Worm (Caenorhabditis elegans): ENCODE results near the gene tag-234.

tag-234 gene

DNA sequence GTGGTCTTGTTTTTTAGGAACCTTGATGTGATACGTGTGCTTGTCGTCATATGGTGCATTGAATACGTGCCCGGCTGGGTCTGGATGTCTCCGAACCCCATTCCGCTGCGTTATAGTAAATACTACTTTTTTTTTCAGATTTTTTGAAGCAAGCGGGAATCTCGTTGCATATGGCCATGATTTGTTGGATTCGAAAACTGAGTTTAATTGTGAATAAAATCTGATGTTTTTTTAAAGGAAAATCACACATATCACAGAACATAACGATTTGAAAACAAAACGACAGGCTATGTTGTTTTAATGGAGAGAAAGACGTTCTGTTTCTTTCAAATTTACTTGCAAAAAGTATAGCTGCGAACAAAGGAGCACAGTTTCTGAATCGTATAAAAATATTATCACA is 18.6 kb upstream of the tag-234 start, which contains the start of the genes ZK1248.17 and H41C03.3:
ZK1248.17 (minus strand) TSS at position 101 of the 400 bp plus-strand sequence.
H41C03.3 (plus strand) TSS at position 337 of the 400 bp plus-strand sequence.
- TF ChIP-seq zag-1 (tag; optimal IDR thresholded peaks at IDR 0.05) (no peak), elt-3 (tag; optimal IDR thresholded peaks at IDR 0.05) (no peak), nhr-77 (tag; optimal IDR thresholded peaks at IDR 0.05) (no peak), ztf-1 (GFP tag; conservative IDR thresholded peaks at IDR 0.05) (no peak), nhr-6 (tag; optimal IDR thresholded peaks at IDR 0.05) (no peak), sma-3 (GFP tag; optimal IDR thresholded peaks at IDR 0.05) (no peak), snpc-4 (tag; optimal IDR thresholded peaks at IDR 0.05) (no peak), nhr-23 (tag; optimal IDR thresholded peaks at IDR 0.05) (no peak), ZK546.5 (tag; optimal IDR thresholded peaks at IDR 0.05) (no peak), ceh-82 (tag; optimal IDR thresholded peaks at IDR 0.05) (no peak), F13H6.1 (tag; optimal IDR thresholded peaks at IDR 0.05) (no peak), nhr-237 (tag; optimal IDR thresholded peaks at IDR 0.05) (no peak), ztf-11 (tag; optimal IDR thresholded peaks at IDR 0.05) (no peak), nhr-129 (tag; optimal IDR thresholded peaks at IDR 0.05) (no peak), sma-9 (GFP tag; optimal IDR thresholded peaks at IDR 0.05) (no peak), sma-9 (tag; optimal IDR thresholded peaks at IDR 0.05) (no peak), peb-1 (tag; optimal IDR thresholded peaks at IDR 0.05) (no peak), C34F6.9 (tag; optimal IDR thresholded peaks at IDR 0.05) (no peak), lin-11 (tag; optimal IDR thresholded peaks at IDR 0.05) (no peak), mdl-1 (tag; optimal IDR thresholded peaks at IDR 0.05) (no peak), fos-1 (tag; optimal IDR thresholded peaks at IDR 0.05) (no peak)

DNA sequence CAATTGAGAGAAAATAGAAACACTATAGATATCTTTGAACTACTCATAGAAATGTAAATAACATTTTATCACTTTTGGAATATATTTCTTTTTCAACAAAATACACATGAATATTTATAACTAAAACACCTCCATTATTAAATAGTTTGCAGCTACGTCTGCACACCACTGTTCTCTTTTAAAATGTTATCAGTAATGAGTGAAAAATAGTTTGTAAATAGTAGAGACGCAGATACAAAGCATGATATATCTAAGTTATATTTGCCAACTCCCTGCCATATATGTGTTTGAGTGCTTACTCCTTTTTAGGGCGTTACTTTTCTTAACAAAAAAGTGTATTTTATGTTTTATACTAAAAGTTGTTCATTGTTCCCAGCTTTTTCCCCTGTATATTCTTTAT is 17.8 kb upstream of the tag-234 start:
- no peak for TF ChIP-seq C34F6.9 (tag; optimal IDR thresholded peaks at IDR 0.05)
- no peak for TF ChIP-seq nhr-129 (tag; optimal IDR thresholded peaks at IDR 0.05)
- TF ChIP-seq fos-1 (tag; optimal IDR thresholded peaks at IDR 0.05): peak; percentile 25

DNA sequence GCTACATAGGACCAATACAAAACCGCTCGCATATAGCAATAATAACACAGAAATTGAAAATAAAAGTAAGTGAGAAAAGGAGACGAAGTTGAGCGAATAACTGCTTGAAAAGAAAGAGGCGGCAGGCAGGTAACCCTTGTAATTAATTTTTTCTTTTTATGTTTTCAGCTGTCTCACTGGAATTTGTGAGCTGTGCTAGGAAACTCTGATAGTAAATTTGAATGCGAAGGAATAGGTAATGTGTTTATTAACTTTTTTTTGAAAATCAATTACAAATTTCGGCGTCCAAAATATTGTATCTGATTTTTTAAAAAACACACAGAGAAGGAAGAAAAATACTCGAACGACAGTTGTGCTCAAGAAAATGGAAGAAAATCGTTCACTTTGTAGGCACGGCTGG is 12.0 kb upstream of the tag-234 start, which contains the start of gene H41C03.2:
H41C03.2 (minus strand) TSS at position 101 of the 400 bp plus-strand sequence.
- TF ChIP-seq dmd-4 (tag; optimal IDR thresholded peaks at IDR 0.05) (no peak), nhr-12 (tag; optimal IDR thresholded peaks at IDR 0.05) (no peak), mdl-1 (tag; optimal IDR thresholded peaks at IDR 0.05) (no peak)

DNA sequence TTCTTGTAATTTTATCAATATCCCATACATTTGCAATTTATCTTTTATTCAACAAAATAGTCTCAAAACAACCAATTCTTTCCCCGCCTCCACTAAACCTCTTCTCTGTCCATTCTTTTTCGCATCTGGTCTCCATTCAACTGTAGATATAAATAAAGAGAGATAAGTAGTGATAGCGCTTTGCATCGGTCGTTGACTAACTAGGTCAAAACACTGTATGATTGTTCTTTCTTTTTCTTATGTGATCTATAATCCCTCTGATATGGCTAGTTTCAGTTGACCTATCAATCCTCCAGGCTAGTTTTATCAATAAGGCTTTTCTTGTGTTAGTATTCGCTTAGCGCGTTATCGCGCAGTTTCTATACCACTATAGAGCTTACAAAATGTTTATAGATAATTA is 10.7 kb upstream of the tag-234 start:
- TF ChIP-seq lin-39 (tag; optimal IDR thresholded peaks at IDR 0.05) (no peak), elt-1 (tag; optimal IDR thresholded peaks at IDR 0.05) (no peak), mab-5 (tag; optimal IDR thresholded peaks at IDR 0.05) (no peak), sma-3 (GFP tag; optimal IDR thresholded peaks at IDR 0.05) (peak; percentile 16), nhr-77 (tag; optimal IDR thresholded peaks at IDR 0.05) (no peak), zag-1 (tag; optimal IDR thresholded peaks at IDR 0.05) (no peak), alr-1 (tag; optimal IDR thresholded peaks at IDR 0.05) (no peak), ceh-82 (tag; optimal IDR thresholded peaks at IDR 0.05) (no peak), nhr-23 (tag; optimal IDR thresholded peaks at IDR 0.05) (no peak), blmp-1 (tag; optimal IDR thresholded peaks at IDR 0.05; ENCODE audit: insufficient read depth) (peak; percentile 28), sma-9 (GFP tag; optimal IDR thresholded peaks at IDR 0.05) (peak; percentile 18), sma-9 (tag; optimal IDR thresholded peaks at IDR 0.05) (no peak), nhr-21 (tag; optimal IDR thresholded peaks at IDR 0.05) (peak; percentile 60), lin-11 (tag; optimal IDR thresholded peaks at IDR 0.05) (no peak), sem-4 (tag; optimal IDR thresholded peaks at IDR 0.05) (no peak), gmeb-1 (tag; optimal IDR thresholded peaks at IDR 0.05) (no peak), F13H6.1 (tag; optimal IDR thresholded peaks at IDR 0.05) (no peak), ztf-4 (tag; optimal IDR thresholded peaks at IDR 0.05) (no peak), elt-3 (tag; optimal IDR thresholded peaks at IDR 0.05) (no peak), unc-39 (tag; optimal IDR thresholded peaks at IDR 0.05) (no peak), snpc-4 (tag; optimal IDR thresholded peaks at IDR 0.05) (no peak), ceh-16 (tag; optimal IDR thresholded peaks at IDR 0.05) (no peak), aly-2 (tag; optimal IDR thresholded peaks at IDR 0.05) (no peak), R02D3.7 (tag; optimal IDR thresholded peaks at IDR 0.05) (no peak), skn-1 (tag; optimal IDR thresholded peaks at IDR 0.05) (no peak), nhr-237 (tag; optimal IDR thresholded peaks at IDR 0.05) (no peak), nhr-6 (tag; optimal IDR thresholded peaks at IDR 0.05) (no peak), ztf-11 (tag; optimal IDR thresholded peaks at IDR 0.05) (no peak), egl-27 (tag; optimal IDR thresholded peaks at IDR 0.05) (peak; percentile 30), lsy-2 (tag; optimal IDR thresholded peaks at IDR 0.05) (no peak)

Measured in whole organism, L2 larva.